Fruit fly (Drosophila melanogaster): Measurements from ENCODE around the gene slou.

Gene slou

DNA sequence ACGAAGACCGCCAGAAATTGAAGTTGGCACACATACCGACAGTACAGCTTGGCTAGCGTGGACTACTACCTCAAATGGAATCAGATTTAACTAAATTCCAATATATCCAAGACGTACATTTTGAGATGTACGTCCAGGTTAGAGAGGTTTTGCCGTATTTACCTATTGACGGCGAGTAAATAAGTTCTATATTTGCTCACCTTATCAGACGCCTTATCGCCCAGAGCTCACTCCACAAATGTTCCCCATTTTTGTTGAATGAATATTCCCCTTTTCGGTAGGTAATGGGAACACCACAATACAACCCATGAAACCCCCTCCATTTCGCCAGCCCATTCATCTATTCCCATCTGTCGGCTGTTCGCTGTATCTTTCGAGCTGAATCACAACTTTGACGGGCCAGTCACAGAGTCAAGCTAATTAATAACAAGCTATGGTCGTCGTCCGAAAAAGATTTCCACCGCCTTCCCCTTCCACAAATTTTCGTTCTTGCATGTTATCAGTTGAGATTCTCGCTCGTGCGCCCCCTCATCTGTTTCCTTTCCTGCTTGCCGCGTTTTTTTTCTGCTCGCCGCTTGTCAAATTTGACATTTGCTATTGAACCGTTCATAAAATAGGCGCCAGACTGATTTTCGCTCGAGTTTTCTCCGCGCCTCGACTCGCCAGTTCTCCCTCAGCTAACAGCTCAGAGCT, 33.8 kb upstream of the slou start:
- TF ChIP-seq CG8924 (tag; optimal IDR thresholded peaks at IDR 0.05) (peak; percentile 88), Scr (GFP tag; IDR thresholded peaks at IDR 0.05; ENCODE audit: partially characterized antibody) (no peak), CG4360 (GFP tag; IDR thresholded peaks at IDR 0.05) (peak; percentile 84), NfI (GFP tag; optimal IDR thresholded peaks at IDR 0.05) (peak; percentile 70), repo (GFP tag; optimal IDR thresholded peaks at IDR 0.05) (peak; percentile 96), crol (GFP tag; IDR thresholded peaks at IDR 0.05) (peak; percentile 53), CG18764 (GFP tag; optimal IDR thresholded peaks at IDR 0.05) (peak; percentile 97), hb (GFP tag; IDR thresholded peaks at IDR 0.05; ENCODE audit: partially characterized antibody) (no peak), CrebB (tag; optimal IDR thresholded peaks at IDR 0.05) (peak; percentile 92), gro (GFP tag; optimal IDR thresholded peaks at IDR 0.05) (peak; percentile 63), CG3407 (GFP tag; optimal IDR thresholded peaks at IDR 0.05) (peak; percentile 98), CG12071 (GFP tag; optimal IDR thresholded peaks at IDR 0.05) (peak; percentile 94), Sry-β (GFP tag; optimal IDR thresholded peaks at IDR 0.05) (peak; percentile 74), CG17829 (tag; optimal IDR thresholded peaks at IDR 0.05) (peak; percentile 85), onecut (GFP tag; IDR thresholded peaks at IDR 0.05) (peak; percentile 93), dmrt11E (tag; optimal IDR thresholded peaks at IDR 0.05) (peak; percentile 91), unpg (GFP tag; optimal IDR thresholded peaks at IDR 0.05) (peak; percentile 86), CG10462 (GFP tag; optimal IDR thresholded peaks at IDR 0.05) (peak; percentile 94), CG17328 (GFP tag; IDR thresholded peaks at IDR 0.05) (peak; percentile 92), CG10565 (GFP tag; optimal IDR thresholded peaks at IDR 0.05) (peak; percentile 83), Sin3A (optimal IDR thresholded peaks at IDR 0.05) (no peak), CG9876 (GFP tag; optimal IDR thresholded peaks at IDR 0.05) (peak; percentile 88), CG8478 (optimal IDR thresholded peaks at IDR 0.05) (no peak), CG15696 (tag; optimal IDR thresholded peaks at IDR 0.05) (peak; percentile 99), grn (GFP tag; optimal IDR thresholded peaks at IDR 0.05) (peak; percentile 97), ems (GFP tag; optimal IDR thresholded peaks at IDR 0.05) (peak; percentile 94), CG11560 (tag; IDR thresholded peaks at IDR 0.05) (peak; percentile 64; the same call in 2 of the 3 replicates), CG2116 (GFP tag; optimal IDR thresholded peaks at IDR 0.05) (peak; percentile 82), CG6791 (GFP tag; IDR thresholded peaks at IDR 0.05; ENCODE audit: partially characterized antibody) (no peak), CG17385 (GFP tag; optimal IDR thresholded peaks at IDR 0.05) (peak; percentile 84), sisA (GFP tag; IDR thresholded peaks at IDR 0.05) (peak; percentile 74), Sox100B (GFP tag; optimal IDR thresholded peaks at IDR 0.05) (peak; percentile 95), mld (GFP tag; IDR thresholded peaks at IDR 0.05; ENCODE audit: partially characterized antibody) (no peak), zfh2 (GFP tag; optimal IDR thresholded peaks at IDR 0.05) (peak; percentile 74), az2 (GFP tag; optimal IDR thresholded peaks at IDR 0.05) (peak; percentile 80), esg (GFP tag; conservative IDR thresholded peaks at IDR 0.05) (peak; percentile 72), nmo (GFP tag; optimal IDR thresholded peaks at IDR 0.05) (peak; percentile 73), Meics (GFP tag; optimal IDR thresholded peaks at IDR 0.05) (peak; percentile 92), jumu (GFP tag; optimal IDR thresholded peaks at IDR 0.05) (peak; percentile 91), chm (GFP tag; IDR thresholded peaks at IDR 0.05) (peak; percentile 99), peb (GFP tag; IDR thresholded peaks at IDR 0.05) (peak; percentile 92), CG12155 (GFP tag; optimal IDR thresholded peaks at IDR 0.05) (peak; percentile 80), Awh (GFP tag; IDR thresholded peaks at IDR 0.05) (peak; percentile 99), sima (GFP tag; optimal IDR thresholded peaks at IDR 0.05) (peak; percentile 86), CG12104 (GFP tag; optimal IDR thresholded peaks at IDR 0.05) (peak; percentile 97), danr (GFP tag; IDR thresholded peaks at IDR 0.05) (peak; percentile 89), CG17359 (tag; optimal IDR thresholded peaks at IDR 0.05) (peak; percentile 96), E2f2 (GFP tag; IDR thresholded peaks at IDR 0.05) (peak; percentile 66), CG9437 (GFP tag; optimal IDR thresholded peaks at IDR 0.05) (peak; percentile 63), CTCF (GFP tag; optimal IDR thresholded peaks at IDR 0.05) (peak; percentile 39), bcd (GFP tag; optimal IDR thresholded peaks at IDR 0.05) (peak; percentile 94)

Data from whole organism, embryonic.